Worm (Caenorhabditis elegans) whole organism, late embryonic: ENCODE results near the gene gpa-7.

Experiments used
- K02D7.2 ChIP-seq: sonication (generic microtip); optimal IDR thresholded peaks from 2 replicates; lab custom pipeline; 2017; ENCODE audit warnings: mild to moderate bottlenecking, missing genetic modification characterization, missing compliant biosample characterization
- ama-1 ChIP-seq: fragments of 150-350 bp; optimal IDR thresholded peaks from 2 replicates; lab custom pipeline; 2014
- ceh-18 ChIP-seq: sonication (generic microtip); optimal IDR thresholded peaks from 2 replicates; lab custom pipeline; 2016; ENCODE audit warnings: missing genetic modification characterization, missing compliant biosample characterization
- ceh-19 ChIP-seq: fragments of 200-800 bp; sonication (Bioruptor generic); optimal IDR thresholded peaks from 2 replicates; lab custom pipeline; 2018; ENCODE audit warnings: mild to moderate bottlenecking, missing genetic modification characterization, missing compliant biosample characterization
- ceh-30 ChIP-seq: fragments of 150-350 bp; optimal IDR thresholded peaks from 2 replicates; lab custom pipeline; 2014; ENCODE audit warnings: missing biosample characterization, missing genetic modification characterization
- ceh-31 ChIP-seq: sonication (generic microtip); optimal IDR thresholded peaks from 2 replicates; lab custom pipeline; 2016; ENCODE audit warnings: missing genetic modification characterization, missing compliant biosample characterization
- ceh-34 ChIP-seq: sonication (generic microtip); optimal IDR thresholded peaks from 2 replicates; lab custom pipeline; 2016; ENCODE audit warnings: mild to moderate bottlenecking, missing genetic modification characterization, missing compliant biosample characterization
- ceh-9 ChIP-seq: sonication (generic microtip); optimal IDR thresholded peaks from 2 replicates; lab custom pipeline; 2016; ENCODE audit warnings: mild to moderate bottlenecking, missing genetic modification characterization, inconsistent platforms, missing compliant biosample characterization
- che-1 ChIP-seq: sonication (generic microtip); optimal IDR thresholded peaks from 2 replicates; lab custom pipeline; 2016; ENCODE audit warnings: mild to moderate bottlenecking, missing genetic modification characterization, missing compliant biosample characterization
- dmd-4 ChIP-seq: sonication (generic microtip); optimal IDR thresholded peaks from 2 replicates; lab custom pipeline; 2016; ENCODE audit warnings: borderline replicate concordance, missing genetic modification characterization, missing compliant biosample characterization
- elt-4 ChIP-seq: sonication (generic microtip); optimal IDR thresholded peaks from 2 replicates; lab custom pipeline; 2016; ENCODE audit warnings: missing genetic modification characterization, missing compliant biosample characterization
- gmeb-2 ChIP-seq: sonication (generic microtip); optimal IDR thresholded peaks from 2 replicates; lab custom pipeline; 2016; ENCODE audit warnings: missing genetic modification characterization, inconsistent platforms, missing compliant biosample characterization
- hlh-13 ChIP-seq: fragments of 200-800 bp; sonication (Bioruptor generic); optimal IDR thresholded peaks from 2 replicates; lab custom pipeline; 2018; ENCODE audit warnings: mild to moderate bottlenecking, missing genetic modification characterization, missing compliant biosample characterization
- nhr-11 ChIP-seq: fragments of 150-350 bp; optimal IDR thresholded peaks from 2 replicates; lab custom pipeline; 2014; ENCODE audit warnings: missing biosample characterization, missing genetic modification characterization
- nhr-232 ChIP-seq: sonication (generic microtip); optimal IDR thresholded peaks from 2 replicates; lab custom pipeline; 2016; ENCODE audit warnings: missing genetic modification characterization, missing compliant biosample characterization
- npax-4 ChIP-seq: sonication (generic microtip); optimal IDR thresholded peaks from 2 replicates; lab custom pipeline; 2016; ENCODE audit warnings: missing genetic modification characterization, missing compliant biosample characterization
- odd-2 ChIP-seq: sonication (generic microtip); optimal IDR thresholded peaks from 2 replicates; lab custom pipeline; 2017; ENCODE audit warnings: antibody characterized with exemption, mild to moderate bottlenecking, missing genetic modification characterization, missing compliant biosample characterization
- pag-3 ChIP-seq: sonication (generic microtip); optimal IDR thresholded peaks from 2 replicates; lab custom pipeline; 2016; ENCODE audit warnings: missing compliant biosample characterization, missing genetic modification characterization, borderline replicate concordance
- pax-1 ChIP-seq: fragments of 150-350 bp; optimal IDR thresholded peaks from 2 replicates; lab custom pipeline; 2014; ENCODE audit warnings: missing biosample characterization, missing genetic modification characterization
- pros-1 ChIP-seq: fragments of 150-350 bp; optimal IDR thresholded peaks from 2 replicates; lab custom pipeline; 2014; ENCODE audit warnings: missing biosample characterization, missing genetic modification reagents, missing genetic modification characterization
- sox-2 ChIP-seq: fragments of 200-800 bp; sonication (Bioruptor generic); IDR thresholded peaks from 2 replicates; pipeline ENCODE4 v1.3.6; 2022; ENCODE audit warnings: missing genetic modification reagents, missing genetic modification characterization, missing compliant biosample characterization
- unc-42 ChIP-seq: sonication (generic microtip); optimal IDR thresholded peaks from 2 replicates; lab custom pipeline; 2016; ENCODE audit warnings: missing genotype, missing genetic modification characterization, missing compliant biosample characterization
- unc-55 ChIP-seq: sonication (generic microtip); optimal IDR thresholded peaks from 2 replicates; lab custom pipeline; 2017; ENCODE audit warnings: missing biosample characterization, missing genetic modification reagents, missing genetic modification characterization

The gpa-7 gene

DNA sequence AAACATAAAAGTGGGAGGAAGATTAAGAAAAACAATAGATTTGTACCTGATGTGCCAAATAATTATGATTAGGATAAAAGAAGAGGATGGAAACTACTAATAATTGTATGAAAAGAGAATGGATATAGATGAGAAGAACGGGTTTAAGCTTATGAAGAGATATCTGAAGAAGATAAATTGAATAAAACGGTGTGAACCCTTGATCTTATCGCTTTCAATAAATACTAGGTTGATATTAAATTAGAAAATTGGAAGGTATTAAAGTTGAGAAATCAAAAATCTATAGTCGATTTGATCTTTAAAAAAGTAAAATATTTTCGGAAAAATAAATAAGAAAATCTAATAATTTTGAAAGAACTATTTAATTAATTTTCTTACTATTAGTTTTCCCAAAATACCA, 46.0 kb downstream of the gpa-7 start, which contains the start of gene F13B12.4:
Gene F13B12.4 (minus strand): TSS at position 101 of the 400 bp plus-strand sequence.
- TF ChIP-seq che-1: no peak
- TF ChIP-seq pros-1 (tag; lab: Kevin White, UChicago): no peak
- no peak for TF ChIP-seq K02D7.2
- TF ChIP-seq npax-4 (tag; lab: Kevin White, UChicago): no peak
- no peak for TF ChIP-seq ama-1 (lab: Kevin White, UChicago)
- no peak for TF ChIP-seq hlh-13 (GFP tag; lab: Kevin White, UChicago)
- TF ChIP-seq ceh-31 (tag; lab: Kevin White, UChicago): no peak
- no peak for TF ChIP-seq nhr-11
- TF ChIP-seq dmd-4 (tag; lab: Kevin White, UChicago): no peak
- no peak for TF ChIP-seq gmeb-2 (tag; lab: Kevin White, UChicago)
- no peak for TF ChIP-seq elt-4 (tag; lab: Kevin White, UChicago)
- no peak for TF ChIP-seq nhr-232 (tag; lab: Kevin White, UChicago)
- TF ChIP-seq pax-1 (tag; lab: Kevin White, UChicago): no peak
- no peak for TF ChIP-seq odd-2
- TF ChIP-seq unc-42 (tag; lab: Kevin White, UChicago): no peak
- TF ChIP-seq ceh-34 (tag; lab: Kevin White, UChicago): no peak

- TF ChIP-seq unc-55 (GFP tag; lab: Kevin White, UChicago) (no peak), ceh-30 (tag; lab: Kevin White, UChicago) (no peak), ceh-9 (tag; lab: Kevin White, UChicago) (no peak), pag-3 (tag; lab: Kevin White, UChicago) (no peak), nhr-232 (tag; lab: Kevin White, UChicago) (no peak), npax-4 (tag; lab: Kevin White, UChicago) (no peak), sox-2 (no peak), ceh-18 (tag; lab: Kevin White, UChicago) (no peak)
Measured at ce11 chrIV:10453001-10453400, 49.2 kb downstream of the gpa-7 start, which contains the start of gene F01D4.8. Gene F01D4.8, minus strand, starts transcription at chrIV:10453101.

- TF ChIP-seq ceh-31 (tag; lab: Kevin White, UChicago) (no peak), ceh-34 (tag; lab: Kevin White, UChicago) (no peak), nhr-11 (no peak), ceh-19 (no peak), unc-55 (GFP tag; lab: Kevin White, UChicago) (no peak)
- TF ChIP-seq, all 69 proteins: peak for 0
Measured at ce11 chrIV:10457137-10457536, 53.3 kb downstream of the gpa-7 start, which contains the start of gene srb-17. Gene srb-17, minus strand, starts transcription at chrIV:10457237.
